Fruit fly (Drosophila melanogaster) whole organism, embryonic: ENCODE measurements around the gene CG33172.

ENCODE experiments used
- Bgb ChIP-seq: fragments of 200-800 bp; sonication (Bioruptor generic); IDR thresholded peaks from 2 replicates; pipeline ENCODE4 v1.3.6; 2022; ENCODE audit warnings: missing biosample characterization, missing genetic modification characterization; ENCODE audit not compliant: partially characterized antibody
- CG10147 ChIP-seq: fragments of 200-800 bp; sonication (Bioruptor generic); optimal IDR thresholded peaks from 2 replicates; lab custom pipeline; 2019; ENCODE audit warnings: missing biosample characterization, mild to moderate bottlenecking, missing genetic modification characterization, moderate library complexity
- CG10274 ChIP-seq: fragments of 200-800 bp; sonication (Bioruptor generic); optimal IDR thresholded peaks from 3 replicates; lab custom pipeline; 2017; ENCODE audit warnings: missing biosample characterization, mild to moderate bottlenecking, missing genetic modification characterization
- CG11093 ChIP-seq: fragments of 200-800 bp; sonication (Bioruptor generic); IDR thresholded peaks from 3 replicates; pipeline ENCODE4 v1.3.6; 2022; ENCODE audit warnings: missing biosample characterization, missing genetic modification characterization
- CG11723 ChIP-seq: fragments of 200-800 bp; sonication (Bioruptor generic); optimal IDR thresholded peaks from 2 replicates; lab custom pipeline; 2017; ENCODE audit warnings: missing biosample characterization, mild to moderate bottlenecking, missing genetic modification characterization
- CG12071 ChIP-seq: fragments of 200-800 bp; sonication (Bioruptor generic); optimal IDR thresholded peaks from 3 replicates; lab custom pipeline; 2018; ENCODE audit warnings: missing biosample characterization, mild to moderate bottlenecking, missing genetic modification characterization
- CG1647 ChIP-seq: fragments of 200-800 bp; sonication (Bioruptor generic); optimal IDR thresholded peaks from 3 replicates; lab custom pipeline; 2016; ENCODE audit warnings: missing biosample characterization, missing genetic modification characterization
- CG18476 ChIP-seq: fragments of 200-800 bp; sonication (Bioruptor generic); optimal IDR thresholded peaks from 2 replicates; lab custom pipeline; 2016; ENCODE audit warnings: missing biosample characterization, mild to moderate bottlenecking, missing genetic modification characterization
- CG2202 ChIP-seq: fragments of 200-800 bp; sonication (Bioruptor generic); optimal IDR thresholded peaks from 2 replicates; lab custom pipeline; 2018; ENCODE audit warnings: missing biosample characterization, mild to moderate bottlenecking, missing genetic modification characterization
- CG31365 ChIP-seq: fragments of 200-800 bp; sonication (Bioruptor generic); optimal IDR thresholded peaks from 2 replicates; lab custom pipeline; 2018; ENCODE audit warnings: missing biosample characterization, mild to moderate bottlenecking, missing genetic modification characterization
- CG5953 ChIP-seq: fragments of 200-800 bp; sonication (Bioruptor generic); IDR thresholded peaks from 2 replicates; pipeline ENCODE4 v1.3.6; 2022; ENCODE audit warnings: missing biosample characterization, missing genetic modification characterization
- CG6683 ChIP-seq: fragments of 200-800 bp; sonication (Bioruptor generic); optimal IDR thresholded peaks from 2 replicates; lab custom pipeline; 2017; ENCODE audit warnings: missing biosample characterization, mild to moderate bottlenecking, missing genetic modification characterization, missing genetic modification reagents
- Deaf1 ChIP-seq: fragments of 200-800 bp; optimal IDR thresholded peaks from 3 replicates; lab custom pipeline; 2019; ENCODE audit warnings: missing biosample characterization, mild to moderate bottlenecking, missing genetic modification characterization, moderate library complexity
- E2f2 ChIP-seq: fragments of 200-800 bp; sonication (Bioruptor generic); IDR thresholded peaks from 2 replicates; pipeline ENCODE4 v1.3.6; 2022; ENCODE audit warnings: missing biosample characterization, missing genetic modification characterization
- HLH4C ChIP-seq: fragments of 200-800 bp; sonication (Bioruptor generic); IDR thresholded peaks from 3 replicates; pipeline ENCODE4 v1.3.6; 2022; ENCODE audit warnings: missing biosample characterization, missing genetic modification characterization; ENCODE audit not compliant: partially characterized antibody
- MESR4 ChIP-seq: fragments of 200-800 bp; sonication (Bioruptor generic); optimal IDR thresholded peaks from 2 replicates; lab custom pipeline; 2018; ENCODE audit warnings: missing biosample characterization, mild to moderate bottlenecking, missing genetic modification characterization, moderate library complexity
- Med ChIP-seq: fragments of 200-800 bp; sonication (Bioruptor generic); peaks from one replicate; lab custom pipeline; 2016; ENCODE audit warnings: missing biosample characterization, missing genetic modification characterization, mild to moderate bottlenecking, inconsistent platforms, moderate library complexity
- NK7.1 ChIP-seq: fragments of 200-800 bp; sonication (Bioruptor generic); optimal IDR thresholded peaks from 3 replicates; lab custom pipeline; 2016; ENCODE audit warnings: missing biosample characterization, missing genetic modification characterization
- Opbp ChIP-seq: fragments of 200-800 bp; sonication (Bioruptor generic); IDR thresholded peaks from 3 replicates; pipeline ENCODE4 v1.3.6; 2022; ENCODE audit warnings: missing biosample characterization, missing genetic modification characterization; ENCODE audit not compliant: partially characterized antibody
- Optix ChIP-seq: fragments of 200-800 bp; sonication (Bioruptor generic); IDR thresholded peaks from 3 replicates; pipeline ENCODE4 v1.3.6; 2022; ENCODE audit warnings: missing biosample characterization, missing genetic modification characterization
- PHDP ChIP-seq: fragments of 200-800 bp; sonication (Bioruptor generic); optimal IDR thresholded peaks from 3 replicates; lab custom pipeline; 2018; ENCODE audit warnings: missing biosample characterization, mild to moderate bottlenecking, missing genetic modification characterization, moderate library complexity
- Sry-β ChIP-seq: fragments of 200-800 bp; sonication (Bioruptor generic); optimal IDR thresholded peaks from 2 replicates; lab custom pipeline; 2018; ENCODE audit warnings: missing biosample characterization, mild to moderate bottlenecking, missing genetic modification characterization, moderate library complexity
- Sry-δ ChIP-seq: fragments of 200-800 bp; sonication (Bioruptor generic); optimal IDR thresholded peaks from 2 replicates; lab custom pipeline; 2016; ENCODE audit warnings: missing biosample characterization, missing genetic modification characterization
- Ssrp ChIP-seq: fragments of 200-800 bp; sonication (Bioruptor generic); optimal IDR thresholded peaks from 2 replicates; lab custom pipeline; 2018; ENCODE audit warnings: missing biosample characterization, mild to moderate bottlenecking, missing genetic modification characterization, moderate library complexity
- Taf1 ChIP-seq: fragments of 200-800 bp; sonication (Bioruptor generic); IDR thresholded peaks from 2 replicates; pipeline ENCODE4 v1.3.6; 2022; ENCODE audit warnings: missing biosample characterization, missing genetic modification characterization
- YL-1 ChIP-seq: fragments of 200-800 bp; sonication (Bioruptor generic); optimal IDR thresholded peaks from 3 replicates; lab custom pipeline; 2017; ENCODE audit warnings: missing biosample characterization, mild to moderate bottlenecking, missing genetic modification characterization
- ash1 ChIP-seq: fragments of 200-800 bp; sonication (Bioruptor generic); optimal IDR thresholded peaks from 2 replicates; lab custom pipeline; 2018; ENCODE audit warnings: missing biosample characterization, mild to moderate bottlenecking, missing genetic modification characterization
- bbx ChIP-seq: fragments of 200-800 bp; sonication (Bioruptor generic); IDR thresholded peaks from 2 replicates; pipeline ENCODE4 v1.3.6; 2022; ENCODE audit warnings: missing biosample characterization, missing genetic modification characterization; ENCODE audit not compliant: partially characterized antibody
- danr ChIP-seq: fragments of 200-800 bp; sonication (Bioruptor generic); IDR thresholded peaks from 2 replicates; pipeline ENCODE4 v1.3.6; 2022; ENCODE audit warnings: missing biosample characterization, missing genetic modification characterization
- fd96Cb ChIP-seq: fragments of 200-800 bp; sonication (Bioruptor generic); optimal IDR thresholded peaks from 2 replicates; lab custom pipeline; 2018; ENCODE audit warnings: missing biosample characterization, mild to moderate bottlenecking, missing genetic modification characterization, moderate library complexity
- gce ChIP-seq: fragments of 200-800 bp; sonication (Bioruptor generic); IDR thresholded peaks from 3 replicates; pipeline ENCODE4 v1.3.6; 2022; ENCODE audit warnings: missing biosample characterization, missing genetic modification characterization
- gfzf ChIP-seq: fragments of 200-800 bp; sonication (Bioruptor generic); optimal IDR thresholded peaks from 2 replicates; lab custom pipeline; 2016; ENCODE audit warnings: missing biosample characterization, mild to moderate bottlenecking, missing genetic modification characterization, moderate library complexity
- ind ChIP-seq: fragments of 200-800 bp; sonication (Bioruptor generic); optimal IDR thresholded peaks from 3 replicates; lab custom pipeline; 2016; ENCODE audit warnings: missing biosample characterization, missing genetic modification characterization
- insv ChIP-seq, 2 experiments: fragments of 200-800 bp; sonication (Bioruptor generic); optimal IDR thresholded peaks; 3 replicates each; lab custom pipeline; 2016 to 2018; ENCODE audit warnings: missing biosample characterization in 2 of 2, missing genetic modification characterization in 2 of 2
- knrl ChIP-seq: fragments of 200-800 bp; sonication (Bioruptor generic); IDR thresholded peaks from 3 replicates; pipeline ENCODE4 v1.3.6; 2022; ENCODE audit warnings: missing biosample characterization, missing genetic modification characterization; ENCODE audit not compliant: partially characterized antibody
- row ChIP-seq: fragments of 200-800 bp; sonication (Bioruptor generic); IDR thresholded peaks from 3 replicates; pipeline ENCODE4 v1.3.6; 2022; ENCODE audit warnings: missing biosample characterization, missing genetic modification characterization
- run ChIP-seq: fragments of 200-800 bp; sonication (Bioruptor generic); optimal IDR thresholded peaks from 3 replicates; lab custom pipeline; 2018; ENCODE audit warnings: missing biosample characterization, mild to moderate bottlenecking, missing genetic modification characterization
- schlank ChIP-seq: fragments of 200-800 bp; sonication (Bioruptor generic); optimal IDR thresholded peaks from 2 replicates; lab custom pipeline; 2018; ENCODE audit warnings: missing biosample characterization, mild to moderate bottlenecking, missing genetic modification characterization
- slbo ChIP-seq: fragments of 200-800 bp; sonication (Bioruptor generic); IDR thresholded peaks from 2 replicates; pipeline ENCODE4 v1.3.6; 2022; ENCODE audit warnings: missing biosample characterization, missing genetic modification characterization
- stc ChIP-seq: fragments of 200-800 bp; sonication (Bioruptor generic); IDR thresholded peaks from 2 replicates; pipeline ENCODE4 v1.3.6; 2022; ENCODE audit warnings: missing biosample characterization, missing genetic modification characterization
- tin ChIP-seq: fragments of 200-800 bp; sonication (Bioruptor generic); optimal IDR thresholded peaks from 3 replicates; lab custom pipeline; 2016; ENCODE audit warnings: missing biosample characterization, missing genetic modification characterization
- yki ChIP-seq: fragments of >200 bp; optimal IDR thresholded peaks from 3 replicates; lab custom pipeline; 2018
- zen ChIP-seq: fragments of 200-800 bp; sonication (Bioruptor generic); optimal IDR thresholded peaks from 3 replicates; lab custom pipeline; 2018; ENCODE audit warnings: missing biosample characterization, mild to moderate bottlenecking, missing genetic modification characterization, moderate library complexity
- zfh2 ChIP-seq: fragments of 200-800 bp; sonication (Bioruptor generic); optimal IDR thresholded peaks from 2 replicates; lab custom pipeline; 2016; ENCODE audit warnings: missing biosample characterization, missing genetic modification characterization

Gene CG33172

dm6 chrX:15785429-15786239 lies 16.2 kb downstream of the CG33172 start, which contains the start of the genes Paf-AHalpha and mRpS30 (continued):
- TF ChIP-seq knrl (GFP tag; lab: Robert Waterston, UW), result 0 out of 3 replicates have a peak, but pooled peaks have one; percentile 36
- peak; percentile 26; the same call in 1 of the 2 replicates for TF ChIP-seq E2f2 (GFP tag; lab: Robert Waterston, UW)
- peak; percentile 29; the same call in 1 of the 2 replicates for TF ChIP-seq Bgb (GFP tag; lab: Robert Waterston, UW)
- TF ChIP-seq MESR4 (GFP tag; lab: Kevin White, UChicago), result peak; percentile 70
- TF ChIP-seq insv (GFP tag; optimal IDR thresholded peaks at IDR 0.05; lab: Kevin White, UChicago), result no peak
- no peak for TF ChIP-seq CG10147 (GFP tag; lab: Kevin White, UChicago)
- peak; percentile 34; the same call in 1 of the 2 replicates for TF ChIP-seq slbo
- TF ChIP-seq gfzf (GFP tag; lab: Kevin White, UChicago), result peak; percentile 69
- TF ChIP-seq zen (tag; lab: Kevin White, UChicago), result no peak
- TF ChIP-seq HLH4C (GFP tag; lab: Robert Waterston, UW), result no peak
- TF ChIP-seq CG6683 (GFP tag; lab: Kevin White, UChicago), result no peak
- TF ChIP-seq Opbp, result peak; percentile 18; the same call in 1 of the 3 replicates
- no peak for TF ChIP-seq CG18476
- TF ChIP-seq stc (GFP tag; lab: Robert Waterston, UW), result no peak
- no peak for TF ChIP-seq CG12071 (GFP tag; lab: Kevin White, UChicago)
- TF ChIP-seq ind (GFP tag; lab: Kevin White, UChicago), result no peak
- peak; percentile 71 for TF ChIP-seq Sry-δ (GFP tag; lab: Kevin White, UChicago)
- TF ChIP-seq row, result peak; percentile 31; the same call in 2 of the 3 replicates

DNA sequence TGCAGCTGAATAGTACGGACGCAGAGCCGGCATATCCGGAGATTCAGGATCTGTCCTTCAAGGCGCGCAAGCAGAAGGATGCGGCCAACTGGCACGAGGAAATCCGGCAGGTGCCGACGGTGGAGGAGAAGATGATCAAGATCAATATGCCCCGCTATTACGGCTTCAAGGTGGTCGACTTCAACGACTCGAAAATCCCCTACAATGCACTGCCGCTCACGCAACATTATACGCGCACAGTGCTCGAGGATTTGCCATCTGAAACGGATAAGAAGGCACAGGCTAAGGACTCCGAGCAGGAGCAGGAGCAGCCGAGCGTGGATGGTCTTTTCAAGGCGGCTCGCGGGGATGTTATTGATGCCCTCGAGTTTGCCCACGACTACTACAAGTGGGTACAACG lies 16.8 kb downstream of the CG33172 start:
- no peak for TF ChIP-seq PHDP (tag; lab: Kevin White, UChicago)
- TF ChIP-seq CG10274 (GFP tag; lab: Kevin White, UChicago), result peak; percentile 93
- 0 out of 2 replicates have a peak, but pooled peaks have one; percentile 0 for TF ChIP-seq bbx (GFP tag; lab: Robert Waterston, UW)
- TF ChIP-seq Med (GFP tag; lab: Kevin White, UChicago), result peak; percentile 15

DNA sequence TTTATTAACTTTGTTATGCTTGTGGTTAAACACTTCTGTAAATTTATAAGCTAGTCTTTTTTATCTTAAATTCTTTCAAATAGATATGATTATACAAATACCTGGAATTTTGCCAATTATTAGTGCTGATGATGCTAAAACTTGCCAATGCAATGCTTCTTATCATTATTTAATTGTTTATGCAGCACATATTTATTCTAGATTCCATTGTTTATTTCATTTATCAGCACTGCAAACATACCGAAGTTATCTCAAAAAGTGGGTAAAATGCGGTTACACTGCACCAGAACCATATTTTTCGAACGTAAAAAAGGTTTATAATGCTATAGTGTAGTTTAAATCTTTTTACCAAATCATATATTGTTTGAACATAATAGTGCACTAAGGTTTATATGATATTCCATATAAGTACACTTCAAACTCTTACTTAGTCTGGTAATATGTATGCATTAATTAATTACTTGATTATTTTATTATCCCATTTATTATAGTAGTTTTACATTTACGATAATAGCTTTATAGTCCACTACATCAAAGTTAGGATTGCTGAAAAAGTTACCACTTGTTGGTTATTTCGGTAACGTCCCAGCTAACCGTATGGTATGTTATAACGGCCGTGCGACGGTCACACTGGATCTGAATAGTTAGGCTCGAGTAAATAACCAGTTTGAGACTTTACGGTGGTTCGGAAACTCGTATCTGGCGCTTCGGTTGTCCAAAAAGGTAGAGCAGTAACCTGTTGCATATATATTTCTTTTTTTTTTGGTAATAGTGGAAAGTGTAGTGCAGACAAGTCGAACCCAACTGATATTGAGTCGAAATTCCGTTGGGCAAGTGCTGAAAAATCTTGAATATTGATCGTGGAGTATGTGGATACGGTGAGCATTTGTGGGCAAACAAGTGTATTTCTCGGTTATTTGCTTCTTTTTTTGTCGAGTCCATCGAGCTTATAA lies 19.0 kb downstream of the CG33172 start, which contains the start of gene Rhp:
Rhp (plus strand) TSS at position 663 of the 953 bp plus-strand sequence.
- TF ChIP-seq YL-1 (GFP tag; lab: Kevin White, UChicago), result peak; percentile 43
- no peak for TF ChIP-seq Taf1 (GFP tag; lab: Robert Waterston, UW)
- peak; percentile 49 for TF ChIP-seq CG31365 (tag; lab: Kevin White, UChicago)
- peak; percentile 33 for TF ChIP-seq Sry-β (GFP tag; lab: Kevin White, UChicago)
- no peak for TF ChIP-seq CG1647
- no peak for TF ChIP-seq CG11093 (GFP tag; lab: Robert Waterston, UW)
- TF ChIP-seq CG2202 (tag; lab: Kevin White, UChicago), result peak; percentile 39
- TF ChIP-seq Deaf1 (tag; lab: Kevin White, UChicago), result no peak
- no peak for TF ChIP-seq danr
- TF ChIP-seq HLH4C (GFP tag; lab: Robert Waterston, UW), result peak; percentile 23; the same call in 1 of the 3 replicates
- no peak for TF ChIP-seq schlank (tag; lab: Kevin White, UChicago)
- TF ChIP-seq Ssrp (tag; lab: Kevin White, UChicago), result no peak
- TF ChIP-seq ash1, result no peak
- TF ChIP-seq Optix (GFP tag; lab: Robert Waterston, UW), result no peak
- no peak for TF ChIP-seq NK7.1 (GFP tag; lab: Kevin White, UChicago)
- TF ChIP-seq tin, result no peak
- no peak for TF ChIP-seq yki (lab: Kevin White, UChicago)
- no peak for TF ChIP-seq zfh2 (GFP tag; lab: Kevin White, UChicago)
- TF ChIP-seq gce, result no peak
- TF ChIP-seq CG11723, result no peak
- TF ChIP-seq run (tag; lab: Kevin White, UChicago), result no peak
- TF ChIP-seq CG5953 (GFP tag; lab: Robert Waterston, UW), result no peak
- no peak for TF ChIP-seq fd96Cb (tag; lab: Kevin White, UChicago)
